Worm (Caenorhabditis elegans) whole organism, young adult: ENCODE measurements around the gene C29F3.7.
"Not testable (repeated sequence)": the region's sequence is repeated elsewhere in the genome, so short reads cannot be mapped to it uniquely, and the experiment has no call there.

Experiments used
- B0019.2 ChIP-seq: fragments of 200-800 bp; sonication (Bioruptor generic); conservative IDR thresholded peaks from 2 replicates; pipeline ENCODE4 v1.3.6; 2022; ENCODE audit warnings: missing genetic modification reagents, missing genetic modification characterization, missing compliant biosample characterization
- C17E4.6 ChIP-seq: fragments of 200-800 bp; sonication (Bioruptor generic); IDR thresholded peaks from 2 replicates; pipeline ENCODE4 v1.3.6; 2022; ENCODE audit warnings: missing genetic modification reagents, missing genetic modification characterization, missing compliant biosample characterization
- D2030.7 ChIP-seq: fragments of 200-800 bp; sonication (Bioruptor generic); IDR thresholded peaks from 2 replicates; pipeline ENCODE4 v1.3.6; 2022; ENCODE audit warnings: missing genetic modification reagents, missing genetic modification characterization, missing compliant biosample characterization
- F33H1.4 ChIP-seq: fragments of 200-800 bp; sonication (Bioruptor generic); IDR thresholded peaks from 2 replicates; pipeline ENCODE4 v1.3.6; 2022; ENCODE audit warnings: missing genetic modification reagents, missing genetic modification characterization, missing compliant biosample characterization
- F39B2.1 ChIP-seq: fragments of 200-800 bp; sonication (Bioruptor generic); IDR thresholded peaks from 2 replicates; pipeline ENCODE4 v1.3.6; 2022; ENCODE audit warnings: missing genetic modification reagents, missing genetic modification characterization, missing compliant biosample characterization
- Y53F4B.3 ChIP-seq: fragments of 200-800 bp; sonication (Bioruptor generic); IDR thresholded peaks from 2 replicates; pipeline ENCODE4 v1.3.6; 2022; ENCODE audit warnings: missing genetic modification reagents, missing genetic modification characterization, missing compliant biosample characterization
- Y53G8AR.9 ChIP-seq: fragments of 200-800 bp; sonication (Bioruptor generic); conservative IDR thresholded peaks from 2 replicates; pipeline ENCODE4 v1.3.6; 2022; ENCODE audit warnings: missing genetic modification reagents, missing genetic modification characterization, missing compliant biosample characterization
- Y56A3A.18 ChIP-seq: fragments of 200-800 bp; sonication (Bioruptor generic); IDR thresholded peaks from 2 replicates; pipeline ENCODE4 v1.3.6; 2022; ENCODE audit warnings: missing genetic modification reagents, missing genetic modification characterization, missing compliant biosample characterization
- Y67H2A.10 ChIP-seq: fragments of 200-800 bp; sonication (Bioruptor generic); conservative IDR thresholded peaks from 2 replicates; pipeline ENCODE4 v1.3.6; 2022; ENCODE audit warnings: missing genetic modification reagents, missing genetic modification characterization, missing compliant biosample characterization
- Y79H2A.3 ChIP-seq: fragments of 200-800 bp; sonication (Bioruptor generic); conservative IDR thresholded peaks from 2 replicates; pipeline ENCODE4 v1.3.6; 2022; ENCODE audit warnings: missing genetic modification reagents, missing genetic modification characterization, missing compliant biosample characterization
- Y95B8A.8 ChIP-seq: fragments of 200-800 bp; sonication (Bioruptor generic); IDR thresholded peaks from 2 replicates; pipeline ENCODE4 v1.3.6; 2022; ENCODE audit warnings: missing genetic modification reagents, missing genetic modification characterization, missing compliant biosample characterization
- aptf-3 ChIP-seq: fragments of 200-800 bp; sonication (Bioruptor generic); IDR thresholded peaks from 2 replicates; pipeline ENCODE4 v1.3.6; 2022; ENCODE audit warnings: missing genetic modification characterization, missing compliant biosample characterization
- attf-6 ChIP-seq: fragments of 200-800 bp; sonication (Bioruptor generic); IDR thresholded peaks from 2 replicates; pipeline ENCODE4 v1.3.6; 2022; ENCODE audit warnings: missing genetic modification reagents, missing genetic modification characterization, missing compliant biosample characterization
- bed-2 ChIP-seq: fragments of 200-800 bp; sonication (Bioruptor generic); IDR thresholded peaks from 2 replicates; pipeline ENCODE4 v1.3.6; 2022; ENCODE audit warnings: missing genetic modification reagents, missing genetic modification characterization, missing compliant biosample characterization
- cebp-1 ChIP-seq, 2 experiments: fragments of 200-800 bp in 1 of 2; sonication (Bioruptor generic) in 1 of 2; sonication (generic microtip) in 1 of 2; IDR thresholded peaks in 1 of 2; optimal IDR thresholded peaks in 1 of 2; 2 replicates each; pipeline versions ENCODE4 v1.3.6 to Lab custom; 2017 to 2022; ENCODE audit warnings: missing compliant biosample characterization in 2 of 2, missing genetic modification characterization in 2 of 2, mild to moderate bottlenecking in 1 of 2, missing genetic modification reagents in 1 of 2, moderate library complexity in 1 of 2
- cebp-2 ChIP-seq: fragments of 200-800 bp; sonication (Bioruptor generic); IDR thresholded peaks from 2 replicates; pipeline ENCODE4 v1.3.6; 2022; ENCODE audit warnings: missing genetic modification characterization, missing compliant biosample characterization
- ceh-100 ChIP-seq: fragments of 200-800 bp; sonication (Bioruptor generic); IDR thresholded peaks from 2 replicates; pipeline ENCODE4 v1.3.6; 2022; ENCODE audit warnings: missing genetic modification reagents, missing genetic modification characterization, missing compliant biosample characterization
- ceh-40 ChIP-seq: fragments of 200-800 bp; sonication (Bioruptor generic); IDR thresholded peaks from 2 replicates; pipeline ENCODE4 v1.3.6; 2022; ENCODE audit warnings: missing genetic modification characterization, missing compliant biosample characterization
- ceh-58 ChIP-seq: fragments of 200-800 bp; sonication (Bioruptor generic); IDR thresholded peaks from 2 replicates; pipeline ENCODE4 v1.3.6; 2022; ENCODE audit warnings: missing genetic modification characterization, missing compliant biosample characterization
- ceh-91 ChIP-seq: fragments of 200-800 bp; sonication (Bioruptor generic); IDR thresholded peaks from 2 replicates; pipeline ENCODE4 v1.3.6; 2022; ENCODE audit warnings: missing genetic modification reagents, missing genetic modification characterization, missing compliant biosample characterization
- dox-1 ChIP-seq: fragments of 200-800 bp; sonication (Bioruptor generic); IDR thresholded peaks from 2 replicates; pipeline ENCODE4 v1.3.6; 2022; ENCODE audit warnings: missing genetic modification reagents, missing genetic modification characterization, missing compliant biosample characterization
- egrh-3 ChIP-seq: fragments of 200-800 bp; sonication (Bioruptor generic); IDR thresholded peaks from 2 replicates; pipeline ENCODE4 v1.3.6; 2022; ENCODE audit warnings: missing genetic modification reagents, missing genetic modification characterization, missing compliant biosample characterization
- ekl-4 ChIP-seq: fragments of 200-800 bp; sonication (Bioruptor generic); IDR thresholded peaks from 2 replicates; pipeline ENCODE4 v1.3.6; 2022; ENCODE audit warnings: missing genetic modification reagents, missing genetic modification characterization, missing compliant biosample characterization
- hmg-1.2 ChIP-seq: fragments of 200-800 bp; sonication (Bioruptor generic); IDR thresholded peaks from 2 replicates; pipeline ENCODE4 v1.3.6; 2022; ENCODE audit warnings: missing genetic modification reagents, missing genetic modification characterization, missing compliant biosample characterization
- hsf-1 ChIP-seq: fragments of 200-800 bp; sonication (Bioruptor generic); IDR thresholded peaks from 2 replicates; pipeline ENCODE4 v1.3.6; 2022; ENCODE audit warnings: missing genetic modification reagents, missing genetic modification characterization, missing compliant biosample characterization
- lin-26 ChIP-seq: fragments of 200-800 bp; sonication (Bioruptor generic); IDR thresholded peaks from 2 replicates; pipeline ENCODE4 v1.3.6; 2022; ENCODE audit warnings: missing genetic modification reagents, missing genetic modification characterization, missing compliant biosample characterization
- lsl-1 ChIP-seq: fragments of 200-800 bp; sonication (Bioruptor generic); optimal IDR thresholded peaks from 2 replicates; lab custom pipeline; 2018; ENCODE audit warnings: mild to moderate bottlenecking, missing genetic modification characterization, moderate library complexity, missing compliant biosample characterization
- madf-3 ChIP-seq: fragments of 200-800 bp; sonication (Bioruptor generic); IDR thresholded peaks from 2 replicates; pipeline ENCODE4 v1.3.6; 2022; ENCODE audit warnings: missing genetic modification reagents, missing genetic modification characterization, missing compliant biosample characterization
- madf-6 ChIP-seq: fragments of 200-800 bp; sonication (Bioruptor generic); IDR thresholded peaks from 2 replicates; pipeline ENCODE4 v1.3.6; 2022; ENCODE audit warnings: missing genetic modification reagents, missing genetic modification characterization, missing compliant biosample characterization
- mel-28 ChIP-seq: sonication (generic microtip); optimal IDR thresholded peaks from 2 replicates; lab custom pipeline; 2016; ENCODE audit warnings: borderline replicate concordance, mild to moderate bottlenecking, missing genetic modification characterization, missing compliant biosample characterization
- nfyb-1 ChIP-seq: fragments of 200-800 bp; sonication (Bioruptor generic); IDR thresholded peaks from 2 replicates; pipeline ENCODE4 v1.3.6; 2022; ENCODE audit warnings: missing genetic modification reagents, missing genetic modification characterization, missing compliant biosample characterization
- pbrm-1 ChIP-seq: fragments of 200-800 bp; sonication (Bioruptor generic); IDR thresholded peaks from 2 replicates; pipeline ENCODE4 v1.3.6; 2022; ENCODE audit warnings: missing genetic modification reagents, missing genetic modification characterization, missing compliant biosample characterization
- rcor-1 ChIP-seq: fragments of 200-800 bp; sonication (Bioruptor generic); IDR thresholded peaks from 2 replicates; pipeline ENCODE4 v1.3.6; 2022; ENCODE audit warnings: missing genetic modification reagents, missing genetic modification characterization, missing compliant biosample characterization
- rpc-1 ChIP-seq, 2 experiments: fragments of 150-350 bp in 1 of 2; sonication (generic microtip) in 1 of 2; optimal IDR thresholded peaks; 2 replicates each; lab custom pipeline; 2014 to 2018; ENCODE audit warnings: missing biosample characterization in 1 of 2, missing genetic modification characterization in 1 of 2, missing genetic modification reagents in 1 of 2, missing genotype in 1 of 2
- tbp1 ChIP-seq: fragments of 200-800 bp; sonication (Bioruptor generic); optimal IDR thresholded peaks from 2 replicates; lab custom pipeline; 2018; ENCODE audit warnings: mild to moderate bottlenecking, missing genetic modification characterization, missing compliant biosample characterization
- ztf-25 ChIP-seq: fragments of 200-800 bp; sonication (Bioruptor generic); IDR thresholded peaks from 2 replicates; pipeline ENCODE4 v1.3.6; 2022; ENCODE audit warnings: missing genetic modification reagents, missing genetic modification characterization, missing compliant biosample characterization
- ztf-28 ChIP-seq: fragments of 200-800 bp; sonication (Bioruptor generic); IDR thresholded peaks from 2 replicates; pipeline ENCODE4 v1.3.6; 2022; ENCODE audit warnings: missing genetic modification reagents, missing genetic modification characterization, missing compliant biosample characterization

C29F3.7 gene

DNA sequence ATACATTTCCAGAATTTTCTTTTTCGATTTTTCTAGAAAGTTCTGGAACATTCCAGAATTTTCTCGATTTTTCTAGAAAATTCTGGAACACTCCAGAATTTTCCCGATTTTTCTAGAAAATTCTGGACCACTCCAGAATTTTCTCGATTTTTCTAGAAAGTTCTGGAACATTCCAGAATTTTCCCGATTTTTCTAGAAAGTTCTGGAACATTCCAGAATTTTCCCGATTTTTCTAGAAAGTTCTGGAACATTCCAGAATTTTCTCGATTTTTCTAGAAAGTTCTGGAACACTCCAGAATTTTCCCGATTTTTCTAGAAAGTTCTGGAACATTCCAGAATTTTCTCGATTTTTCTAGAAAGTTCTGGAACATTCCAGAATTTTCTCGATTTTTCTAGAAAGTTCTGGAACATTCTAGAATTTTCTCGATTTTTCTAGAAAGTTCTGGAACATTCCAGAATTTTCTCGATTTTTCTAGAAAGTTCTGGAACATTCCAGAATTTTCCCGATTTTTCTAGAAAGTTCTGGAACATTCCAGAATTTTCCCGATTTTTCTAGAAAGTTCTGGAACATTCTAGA lies 33.9 kb upstream of the C29F3.7 start:
- TF ChIP-seq ceh-91 (GFP tag; lab: Robert Waterston, UW), result 0 out of 2 replicates have a peak, but pooled peaks have one; percentile 32
- peak; percentile 95 for TF ChIP-seq ceh-40 (GFP tag; lab: Robert Waterston, UW)
- TF ChIP-seq F39B2.1 (GFP tag; lab: Robert Waterston, UW), result peak; percentile 79
- peak; percentile 73; the same call in 1 of the 2 replicates for TF ChIP-seq ztf-28
- TF ChIP-seq F33H1.4 (GFP tag; lab: Robert Waterston, UW), result peak; percentile 23; the same call in 1 of the 2 replicates
- TF ChIP-seq mel-28 (tag; lab: Kevin White, UChicago), result peak; percentile 15
- peak; percentile 77 for TF ChIP-seq ceh-100 (GFP tag; lab: Robert Waterston, UW)
- peak; percentile 57; the same call in 1 of the 2 replicates for TF ChIP-seq cebp-1 (GFP tag; IDR thresholded peaks at IDR 0.05; lab: Robert Waterston, UW)
- TF ChIP-seq cebp-1, rpc-1 (tag; optimal IDR thresholded peaks at IDR 0.05; lab: Kevin White, UChicago): not testable (repeated sequence)
- peak; percentile 87 for TF ChIP-seq rcor-1 (GFP tag; lab: Robert Waterston, UW)
- TF ChIP-seq tbp1 (GFP tag; lab: Kevin White, UChicago), result peak; percentile 9
- TF ChIP-seq ceh-58, result peak; percentile 94
- TF ChIP-seq nfyb-1 (GFP tag; lab: Robert Waterston, UW), result peak; percentile 86
- 0 out of 2 replicates have a peak, but pooled peaks have one; percentile 17 for TF ChIP-seq bed-2 (GFP tag; lab: Robert Waterston, UW)
- 0 out of 2 replicates have a peak, but pooled peaks have one; percentile 13 for TF ChIP-seq hmg-1.2 (GFP tag; lab: Robert Waterston, UW)
- peak; percentile 88 for TF ChIP-seq Y79H2A.3 (GFP tag; lab: Robert Waterston, UW)
- peak; percentile 83 for TF ChIP-seq Y56A3A.18 (GFP tag; lab: Robert Waterston, UW)
- TF ChIP-seq ekl-4 (GFP tag; lab: Robert Waterston, UW), result peak; percentile 95
- peak; percentile 88 for TF ChIP-seq aptf-3 (GFP tag; lab: Robert Waterston, UW)
- TF ChIP-seq lin-26, result peak; percentile 83; the same call in 1 of the 2 replicates
- peak; percentile 87; the same call in 1 of the 2 replicates for TF ChIP-seq Y95B8A.8 (GFP tag; lab: Robert Waterston, UW)
- peak; percentile 50; the same call in 1 of the 2 replicates for TF ChIP-seq B0019.2 (GFP tag; lab: Robert Waterston, UW)
- TF ChIP-seq egrh-3, result peak; percentile 96
- TF ChIP-seq attf-6 (GFP tag; lab: Robert Waterston, UW), result peak; percentile 82
- peak; percentile 83 for TF ChIP-seq madf-6 (GFP tag; lab: Robert Waterston, UW)
- peak; percentile 99 for TF ChIP-seq hsf-1 (GFP tag; lab: Robert Waterston, UW)
- TF ChIP-seq C17E4.6, result peak; percentile 39; the same call in 1 of the 2 replicates
- 0 out of 2 replicates have a peak, but pooled peaks have one; percentile 47 for TF ChIP-seq Y67H2A.10 (GFP tag; lab: Robert Waterston, UW)
- peak; percentile 42; the same call in 1 of the 2 replicates for TF ChIP-seq ztf-25 (GFP tag; lab: Robert Waterston, UW)
- peak; percentile 76; the same call in 1 of the 2 replicates for TF ChIP-seq Y53G8AR.9
- 0 out of 2 replicates have a peak, but pooled peaks have one; percentile 22 for TF ChIP-seq cebp-2 (GFP tag; lab: Robert Waterston, UW)
- peak; percentile 87 for TF ChIP-seq pbrm-1 (GFP tag; lab: Robert Waterston, UW)
- TF ChIP-seq Y53F4B.3, result peak; percentile 69
- peak; percentile 85; the same call in 1 of the 2 replicates for TF ChIP-seq D2030.7
- peak; percentile 16 for TF ChIP-seq lsl-1 (GFP tag; lab: Kevin White, UChicago)
- TF ChIP-seq madf-3 (GFP tag; lab: Robert Waterston, UW), result peak; percentile 93
- peak; percentile 26 for TF ChIP-seq rpc-1 (optimal IDR thresholded peaks at IDR 0.05; lab: Kevin White, UChicago)
- TF ChIP-seq dox-1, result peak; percentile 99
- TF ChIP-seq, all 124 proteins: peak for 37; not testable (repeated sequence) for 87
